Worm (Caenorhabditis elegans): Measurements from ENCODE around the gene Y32F6B.9.

Y32F6B.9 gene

ce11 chrV:10516702-10517101 lies 38.2 kb downstream of the Y32F6B.9 start:
- TF ChIP-seq K02D7.2 (tag; optimal IDR thresholded peaks at IDR 0.05) = no peak
- TF ChIP-seq T23F11.4 (GFP tag; optimal IDR thresholded peaks at IDR 0.05) = no peak
- TF ChIP-seq unc-3 (GFP tag; conservative IDR thresholded peaks at IDR 0.05) = no peak
- no peak for TF ChIP-seq unc-3 (tag; optimal IDR thresholded peaks at IDR 0.05)
- TF ChIP-seq lim-6 (tag; optimal IDR thresholded peaks at IDR 0.05) = no peak
- TF ChIP-seq unc-42 (tag; optimal IDR thresholded peaks at IDR 0.05) = no peak
- TF ChIP-seq fkh-10 (GFP tag; optimal IDR thresholded peaks at IDR 0.05) = no peak
- TF ChIP-seq madf-2 (tag; optimal IDR thresholded peaks at IDR 0.05) = no peak
- no peak for TF ChIP-seq pqm-1 (tag; optimal IDR thresholded peaks at IDR 0.05)
- no peak for TF ChIP-seq ref-2 (tag; optimal IDR thresholded peaks at IDR 0.05)

DNA sequence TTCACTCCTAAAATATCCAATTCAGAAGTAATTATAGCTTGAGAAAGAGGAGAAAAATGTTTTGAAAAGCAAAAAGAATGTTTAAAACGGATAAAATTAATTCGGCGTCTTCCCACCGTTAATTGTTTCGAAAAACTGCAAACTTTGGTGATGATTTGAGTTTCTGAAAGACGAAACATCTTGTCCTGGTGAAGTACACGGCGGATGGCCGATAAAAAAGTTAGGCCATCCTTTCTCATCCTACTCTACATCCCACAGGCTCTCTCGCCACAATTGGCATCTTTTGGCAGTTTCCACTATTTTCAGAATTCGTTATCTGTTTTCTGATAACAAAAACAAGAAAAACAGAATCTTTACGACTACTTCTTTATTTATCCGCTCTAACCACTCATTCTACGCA lies 47.4 kb downstream of the Y32F6B.9 start, which contains the start of the genes C35A5.8 and hda-11:
Gene C35A5.8 (minus strand): TSS at position 7 of the 400 bp plus-strand sequence.
Gene hda-11 (plus strand): TSS at position 283 of the 400 bp plus-strand sequence.
- TF ChIP-seq pros-1 (tag; optimal IDR thresholded peaks at IDR 0.05) = no peak
- peak; percentile 78 for TF ChIP-seq elt-2 (tag; optimal IDR thresholded peaks at IDR 0.05)
- TF ChIP-seq unc-86 (tag; optimal IDR thresholded peaks at IDR 0.05) = no peak
- no peak for TF ChIP-seq dve-1 (tag; optimal IDR thresholded peaks at IDR 0.05)
- peak; percentile 88 for TF ChIP-seq ref-2 (tag; optimal IDR thresholded peaks at IDR 0.05)
- no peak for TF ChIP-seq hlh-13 (GFP tag; optimal IDR thresholded peaks at IDR 0.05)
- peak; percentile 48 for TF ChIP-seq ceh-34 (tag; optimal IDR thresholded peaks at IDR 0.05)
- peak; percentile 65 for TF ChIP-seq F13H6.1 (tag; optimal IDR thresholded peaks at IDR 0.05)
- no peak for TF ChIP-seq nhr-11 (tag; optimal IDR thresholded peaks at IDR 0.05)
- no peak for TF ChIP-seq ahr-1 (tag; optimal IDR thresholded peaks at IDR 0.05)
- TF ChIP-seq ceh-31 (tag; optimal IDR thresholded peaks at IDR 0.05) = peak; percentile 94
- peak; percentile 15 for TF ChIP-seq ceh-19 (GFP tag; optimal IDR thresholded peaks at IDR 0.05)
- TF ChIP-seq tbx-2 (tag; optimal IDR thresholded peaks at IDR 0.05) = peak; percentile 90
- peak; percentile 62 for TF ChIP-seq zip-5 (tag; optimal IDR thresholded peaks at IDR 0.05)
- peak; percentile 25 for TF ChIP-seq ttx-3 (tag; optimal IDR thresholded peaks at IDR 0.05)
- TF ChIP-seq hlh-15 (tag; optimal IDR thresholded peaks at IDR 0.05) = peak; percentile 1
- TF ChIP-seq ceh-22 (tag; optimal IDR thresholded peaks at IDR 0.05) = no peak
- TF ChIP-seq pha-4 (tag; optimal IDR thresholded peaks at IDR 0.05) = no peak
- TF ChIP-seq unc-42 (tag; optimal IDR thresholded peaks at IDR 0.05) = peak; percentile 22
- peak; percentile 91 for TF ChIP-seq ceh-2 (tag; optimal IDR thresholded peaks at IDR 0.05)
- TF ChIP-seq mec-3 (tag; optimal IDR thresholded peaks at IDR 0.05; ENCODE audit: borderline replicate concordance) = peak; percentile 84
- TF ChIP-seq tbx-7 (tag; optimal IDR thresholded peaks at IDR 0.05) = peak; percentile 88
- TF ChIP-seq unc-3 (GFP tag; conservative IDR thresholded peaks at IDR 0.05) = no peak
- no peak for TF ChIP-seq unc-3 (tag; optimal IDR thresholded peaks at IDR 0.05)
- TF ChIP-seq gmeb-2 (tag; optimal IDR thresholded peaks at IDR 0.05) = no peak
- TF ChIP-seq hlh-8 (tag; optimal IDR thresholded peaks at IDR 0.05) = peak; percentile 82
- peak; percentile 15 for TF ChIP-seq ceh-18 (tag; optimal IDR thresholded peaks at IDR 0.05)
- TF ChIP-seq C38D4.7 (GFP tag; optimal IDR thresholded peaks at IDR 0.05) = no peak
- TF ChIP-seq lim-6 (tag; optimal IDR thresholded peaks at IDR 0.05) = peak; percentile 63
- peak; percentile 52 for TF ChIP-seq fkh-6 (tag; optimal IDR thresholded peaks at IDR 0.05)
- no peak for TF ChIP-seq pha-2 (tag; optimal IDR thresholded peaks at IDR 0.05)
- peak; percentile 60 for TF ChIP-seq rnt-1 (tag; optimal IDR thresholded peaks at IDR 0.05)
- TF ChIP-seq ceh-6 (GFP tag; optimal IDR thresholded peaks at IDR 0.05) = no peak
- TF ChIP-seq fkh-10 (GFP tag; optimal IDR thresholded peaks at IDR 0.05) = no peak
- peak; percentile 7 for TF ChIP-seq hlh-6 (tag; optimal IDR thresholded peaks at IDR 0.05)
- peak; percentile 39 for TF ChIP-seq fax-1 (tag; optimal IDR thresholded peaks at IDR 0.05)
- TF ChIP-seq nfya-1 (tag; optimal IDR thresholded peaks at IDR 0.05) = peak; percentile 8
- TF ChIP-seq C08G9.2 (tag; optimal IDR thresholded peaks at IDR 0.05) = peak; percentile 96
- TF ChIP-seq sdc-2 (tag; optimal IDR thresholded peaks at IDR 0.05) = peak; percentile 22
- peak; percentile 89 for TF ChIP-seq ets-4 (tag; optimal IDR thresholded peaks at IDR 0.05)
